Worm (Caenorhabditis elegans) whole organism, L4/young adult: ENCODE measurements around the gene Y45G5AL.1.

Experiments used
- dao-5 ChIP-seq: sonication (generic microtip); optimal IDR thresholded peaks from 2 replicates; lab custom pipeline; 2016; ENCODE audit warnings: missing genotype, missing genetic modification characterization, moderate library complexity, missing compliant biosample characterization
- him-1 ChIP-seq: sonication (generic microtip); optimal IDR thresholded peaks from 2 replicates; lab custom pipeline; 2016; ENCODE audit warnings: missing genotype, missing genetic modification reagents, missing genetic modification characterization, missing compliant biosample characterization

ce11 chrV:4185885-4186284 lies 41.6 kb downstream of the Y45G5AL.1 start:
- TF ChIP-seq him-1, result no peak
- TF ChIP-seq dao-5, result no peak
